Fruit fly (Drosophila melanogaster) whole organism, embryonic: ENCODE data around the gene mRpS33.

Experiments used
- Ada2b ChIP-seq: fragments of 200-800 bp; sonication (Bioruptor generic); IDR thresholded peaks from 2 replicates; pipeline ENCODE4 v1.3.6; 2022; ENCODE audit warnings: missing biosample characterization, missing genetic modification characterization
- Bgb ChIP-seq: fragments of 200-800 bp; sonication (Bioruptor generic); IDR thresholded peaks from 2 replicates; pipeline ENCODE4 v1.3.6; 2022; ENCODE audit warnings: missing biosample characterization, missing genetic modification characterization; ENCODE audit not compliant: partially characterized antibody
- Blimp-1 ChIP-seq: fragments of 200-800 bp; sonication (Bioruptor generic); optimal IDR thresholded peaks from 3 replicates; lab custom pipeline; 2018; ENCODE audit warnings: missing biosample characterization, missing genetic modification characterization, mild to moderate bottlenecking, moderate library complexity, missing genetic modification reagents
- CG12071 ChIP-seq: fragments of 200-800 bp; sonication (Bioruptor generic); optimal IDR thresholded peaks from 3 replicates; lab custom pipeline; 2018; ENCODE audit warnings: missing biosample characterization, mild to moderate bottlenecking, missing genetic modification characterization
- CG12104 ChIP-seq: fragments of 200-800 bp; sonication (Bioruptor generic); optimal IDR thresholded peaks from 3 replicates; lab custom pipeline; 2016; ENCODE audit warnings: missing biosample characterization, missing genetic modification characterization
- CG12769 ChIP-seq: fragments of 200-800 bp; sonication (Bioruptor generic); optimal IDR thresholded peaks from 2 replicates; lab custom pipeline; 2019; ENCODE audit warnings: missing biosample characterization, mild to moderate bottlenecking, missing genetic modification characterization, moderate library complexity
- CG13894 ChIP-seq: fragments of 200-800 bp; sonication (Bioruptor generic); optimal IDR thresholded peaks from 3 replicates; lab custom pipeline; 2018; ENCODE audit warnings: missing biosample characterization, mild to moderate bottlenecking, missing genetic modification characterization, moderate library complexity
- CG16813 ChIP-seq: fragments of 200-800 bp; sonication (Bioruptor generic); IDR thresholded peaks from 3 replicates; pipeline ENCODE4 v1.3.6; 2022; ENCODE audit warnings: missing biosample characterization, missing genetic modification characterization; ENCODE audit not compliant: partially characterized antibody
- CG17359 ChIP-seq: fragments of 200-800 bp; sonication (Bioruptor generic); optimal IDR thresholded peaks from 3 replicates; lab custom pipeline; 2018; ENCODE audit warnings: missing biosample characterization, mild to moderate bottlenecking, missing genetic modification characterization, moderate library complexity
- CG17829 ChIP-seq: fragments of 200-800 bp; optimal IDR thresholded peaks from 2 replicates; lab custom pipeline; 2019; ENCODE audit warnings: missing biosample characterization, mild to moderate bottlenecking, missing genetic modification characterization, moderate library complexity
- CG18262 ChIP-seq: fragments of 200-800 bp; optimal IDR thresholded peaks from 3 replicates; lab custom pipeline; 2019; ENCODE audit warnings: missing biosample characterization, mild to moderate bottlenecking, missing genetic modification characterization, moderate library complexity
- CG18619 ChIP-seq: fragments of 200-800 bp; sonication (Bioruptor generic); optimal IDR thresholded peaks from 3 replicates; lab custom pipeline; 2017; ENCODE audit warnings: missing biosample characterization, mild to moderate bottlenecking, missing genetic modification characterization
- CG2202 ChIP-seq: fragments of 200-800 bp; sonication (Bioruptor generic); optimal IDR thresholded peaks from 2 replicates; lab custom pipeline; 2018; ENCODE audit warnings: missing biosample characterization, mild to moderate bottlenecking, missing genetic modification characterization
- CG2712 ChIP-seq: fragments of 200-800 bp; optimal IDR thresholded peaks from 3 replicates; lab custom pipeline; 2019; ENCODE audit warnings: missing biosample characterization, mild to moderate bottlenecking, missing genetic modification characterization, moderate library complexity
- CG31441 ChIP-seq: fragments of 200-800 bp; sonication (Bioruptor generic); IDR thresholded peaks from 2 replicates; pipeline ENCODE4 v1.3.6; 2022; ENCODE audit warnings: missing biosample characterization, missing genetic modification characterization
- CG6175 ChIP-seq: fragments of 200-800 bp; sonication (Bioruptor generic); IDR thresholded peaks from 3 replicates; pipeline ENCODE4 v1.3.6; 2022; ENCODE audit warnings: missing biosample characterization, missing genetic modification characterization
- CG6654 ChIP-seq: fragments of 200-800 bp; sonication (Bioruptor generic); optimal IDR thresholded peaks from 2 replicates; lab custom pipeline; 2017; ENCODE audit warnings: missing biosample characterization, mild to moderate bottlenecking, missing genetic modification characterization
- CG8765 ChIP-seq: fragments of 200-800 bp; sonication (Bioruptor generic); IDR thresholded peaks from 2 replicates; pipeline ENCODE4 v1.3.6; 2022; ENCODE audit warnings: missing biosample characterization, missing genetic modification characterization
- CHES-1-like ChIP-seq: fragments of 200-800 bp; sonication (Bioruptor generic); optimal IDR thresholded peaks from 2 replicates; lab custom pipeline; 2016; ENCODE audit warnings: missing biosample characterization, missing genetic modification characterization
- Chrac-16 ChIP-seq: fragments of 200-800 bp; sonication (Bioruptor generic); optimal IDR thresholded peaks from 3 replicates; lab custom pipeline; 2016; ENCODE audit warnings: missing biosample characterization, missing genetic modification characterization
- ERR ChIP-seq: fragments of 200-800 bp; sonication (Bioruptor generic); optimal IDR thresholded peaks from 2 replicates; lab custom pipeline; 2016; ENCODE audit warnings: missing biosample characterization, missing genetic modification characterization
- Ets97D ChIP-seq: fragments of 200-800 bp; sonication (Bioruptor generic); optimal IDR thresholded peaks from 3 replicates; lab custom pipeline; 2016; ENCODE audit warnings: missing biosample characterization, missing genetic modification characterization
- Hr39 ChIP-seq: fragments of >200 bp; optimal IDR thresholded peaks from 2 replicates; lab custom pipeline; 2017
- Jarid2 ChIP-seq: fragments of 200-800 bp; sonication (Bioruptor generic); optimal IDR thresholded peaks from 3 replicates; lab custom pipeline; 2017; ENCODE audit warnings: mild to moderate bottlenecking, missing biosample characterization, missing genetic modification reagents, missing genetic modification characterization
- Nf-YA ChIP-seq: fragments of 200-800 bp; sonication (Bioruptor generic); IDR thresholded peaks from 2 replicates; pipeline ENCODE4 v1.3.6; 2022; ENCODE audit warnings: missing biosample characterization, missing genetic modification characterization
- Spps ChIP-seq: fragments of 200-800 bp; sonication (Bioruptor generic); optimal IDR thresholded peaks from 2 replicates; lab custom pipeline; 2018; ENCODE audit warnings: missing biosample characterization, mild to moderate bottlenecking, missing genetic modification characterization
- abd-A ChIP-seq: fragments of 200-800 bp; sonication (Bioruptor generic); optimal IDR thresholded peaks from 3 replicates; lab custom pipeline; 2019; ENCODE audit warnings: missing biosample characterization, mild to moderate bottlenecking, missing genetic modification characterization, moderate library complexity
- btn ChIP-seq: fragments of 200-800 bp; sonication (Bioruptor generic); optimal IDR thresholded peaks from 2 replicates; lab custom pipeline; 2016; ENCODE audit warnings: missing biosample characterization, missing genetic modification characterization
- corto ChIP-seq: fragments of 200-800 bp; sonication (Bioruptor generic); optimal IDR thresholded peaks from 2 replicates; lab custom pipeline; 2016; ENCODE audit warnings: missing biosample characterization, mild to moderate bottlenecking, missing genetic modification characterization, moderate library complexity
- dimm ChIP-seq: fragments of 200-800 bp; sonication (Bioruptor generic); IDR thresholded peaks from 2 replicates; pipeline ENCODE4 v1.3.6; 2022; ENCODE audit warnings: missing biosample characterization, missing genetic modification characterization
- dm ChIP-seq: fragments of 200-800 bp; sonication (Bioruptor generic); optimal IDR thresholded peaks from 3 replicates; lab custom pipeline; 2016; ENCODE audit warnings: missing biosample characterization, missing genetic modification characterization
- exex ChIP-seq: fragments of 200-800 bp; sonication (Bioruptor generic); optimal IDR thresholded peaks from 4 replicates; lab custom pipeline; 2018; ENCODE audit warnings: missing biosample characterization, mild to moderate bottlenecking, missing genetic modification characterization, moderate library complexity
- gsb ChIP-seq: fragments of 200-800 bp; sonication (Bioruptor generic); IDR thresholded peaks from 2 replicates; pipeline ENCODE4 v1.3.6; 2022; ENCODE audit warnings: missing biosample characterization, missing genetic modification characterization
- gsb-n ChIP-seq: fragments of 200-800 bp; sonication (Bioruptor generic); optimal IDR thresholded peaks from 3 replicates; lab custom pipeline; 2018; ENCODE audit warnings: missing biosample characterization, mild to moderate bottlenecking, missing genetic modification characterization
- hbn ChIP-seq: fragments of 200-800 bp; sonication (Bioruptor generic); IDR thresholded peaks from 2 replicates; pipeline ENCODE4 v1.3.6; 2022; ENCODE audit warnings: missing biosample characterization, missing genetic modification characterization; ENCODE audit not compliant: partially characterized antibody
- klu ChIP-seq: fragments of 200-800 bp; sonication (Bioruptor generic); IDR thresholded peaks from 2 replicates; pipeline ENCODE4 v1.3.6; 2022; ENCODE audit warnings: missing biosample characterization, missing genetic modification characterization
- knrl ChIP-seq: fragments of 200-800 bp; sonication (Bioruptor generic); IDR thresholded peaks from 3 replicates; pipeline ENCODE4 v1.3.6; 2022; ENCODE audit warnings: missing biosample characterization, missing genetic modification characterization; ENCODE audit not compliant: partially characterized antibody
- lbe ChIP-seq: fragments of 200-800 bp; sonication (Bioruptor generic); optimal IDR thresholded peaks from 2 replicates; lab custom pipeline; 2016; ENCODE audit warnings: missing biosample characterization, mild to moderate bottlenecking, missing genetic modification characterization
- lilli ChIP-seq: fragments of 200-800 bp; sonication (Bioruptor generic); optimal IDR thresholded peaks from 3 replicates; lab custom pipeline; 2016; ENCODE audit warnings: missing biosample characterization, missing genetic modification characterization
- pfk ChIP-seq: fragments of 200-800 bp; sonication (Bioruptor generic); optimal IDR thresholded peaks from 2 replicates; lab custom pipeline; 2018; ENCODE audit warnings: missing biosample characterization, mild to moderate bottlenecking, missing genetic modification characterization, moderate library complexity
- psq ChIP-seq: fragments of 200-800 bp; sonication (Bioruptor generic); optimal IDR thresholded peaks from 2 replicates; lab custom pipeline; 2017; ENCODE audit warnings: missing biosample characterization, missing genetic modification characterization
- pzg ChIP-seq: fragments of 200-800 bp; sonication (Bioruptor generic); optimal IDR thresholded peaks from 3 replicates; lab custom pipeline; 2018; ENCODE audit warnings: missing biosample characterization, mild to moderate bottlenecking, missing genetic modification characterization, moderate library complexity
- run ChIP-seq: fragments of 200-800 bp; sonication (Bioruptor generic); optimal IDR thresholded peaks from 3 replicates; lab custom pipeline; 2018; ENCODE audit warnings: missing biosample characterization, mild to moderate bottlenecking, missing genetic modification characterization
- seq ChIP-seq: fragments of 200-800 bp; sonication (Bioruptor generic); IDR thresholded peaks from 2 replicates; pipeline ENCODE4 v1.3.6; 2022; ENCODE audit warnings: missing biosample characterization, missing genetic modification characterization
- sisA ChIP-seq: fragments of 200-800 bp; sonication (Bioruptor generic); IDR thresholded peaks from 2 replicates; pipeline ENCODE4 v1.3.6; 2022; ENCODE audit warnings: missing biosample characterization, missing genetic modification characterization
- so ChIP-seq: fragments of 200-800 bp; sonication (Bioruptor generic); IDR thresholded peaks from 3 replicates; pipeline ENCODE4 v1.3.6; 2022; ENCODE audit warnings: missing biosample characterization, missing genetic modification characterization
- sr ChIP-seq: fragments of 200-800 bp; sonication (Bioruptor generic); IDR thresholded peaks from 3 replicates; pipeline ENCODE4 v1.3.6; 2022; ENCODE audit warnings: missing biosample characterization, missing genetic modification characterization
- trh ChIP-seq: fragments of 200-800 bp; sonication (Bioruptor generic); optimal IDR thresholded peaks from 2 replicates; lab custom pipeline; 2016; ENCODE audit warnings: missing biosample characterization, missing genetic modification characterization
- usp ChIP-seq: fragments of >200 bp; optimal IDR thresholded peaks from 2 replicates; lab custom pipeline; 2017; ENCODE audit warnings: missing biosample characterization, missing genetic modification characterization
- zfh1 ChIP-seq: fragments of 200-800 bp; sonication (Bioruptor generic); IDR thresholded peaks from 3 replicates; pipeline ENCODE4 v1.3.6; 2022; ENCODE audit warnings: missing biosample characterization, missing genetic modification characterization

mRpS33 gene

dm6 chr3R:16449187-16449973 is 13.0 kb upstream of the mRpS33 start (continued):
- no peak for TF ChIP-seq abd-A
- peak; percentile 82 for TF ChIP-seq dm
- peak; percentile 89 for TF ChIP-seq lilli (GFP tag; lab: Kevin White, UChicago)
- peak; percentile 77 for TF ChIP-seq run (tag; lab: Kevin White, UChicago)
- peak; percentile 77 for TF ChIP-seq klu (GFP tag; lab: Robert Waterston, UW)
- peak; percentile 91 for TF ChIP-seq Nf-YA (GFP tag; lab: Robert Waterston, UW)
- TF ChIP-seq CG16813 (GFP tag; lab: Robert Waterston, UW), result peak; percentile 82
- TF ChIP-seq Chrac-16, result peak; percentile 94
- no peak for TF ChIP-seq Hr39 (lab: Kevin White, UChicago)
- TF ChIP-seq CG13894 (tag; lab: Kevin White, UChicago), result peak; percentile 21
- peak; percentile 74 for TF ChIP-seq Ets97D (GFP tag; lab: Kevin White, UChicago)
- peak; percentile 94 for TF ChIP-seq Ada2b (GFP tag; lab: Robert Waterston, UW)
- TF ChIP-seq sr (GFP tag; lab: Robert Waterston, UW), result peak; percentile 83
- peak; percentile 97 for TF ChIP-seq CG17829 (tag; lab: Kevin White, UChicago)
- TF ChIP-seq hbn (GFP tag; lab: Robert Waterston, UW), result no peak
- TF ChIP-seq CG6175 (GFP tag; lab: Robert Waterston, UW), result peak; percentile 68; the same call in 2 of the 3 replicates
- peak; percentile 93 for TF ChIP-seq btn (GFP tag; lab: Kevin White, UChicago)
- peak; percentile 93 for TF ChIP-seq CG31441 (GFP tag; lab: Robert Waterston, UW)
- peak; percentile 93 for TF ChIP-seq gsb-n (tag; lab: Kevin White, UChicago)
- TF ChIP-seq gsb (GFP tag; lab: Robert Waterston, UW), result peak; percentile 75
- TF ChIP-seq CG18262 (tag; lab: Kevin White, UChicago), result peak; percentile 97
- no peak for TF ChIP-seq corto (GFP tag; lab: Kevin White, UChicago)
- peak; percentile 75 for TF ChIP-seq psq (GFP tag; lab: Kevin White, UChicago)
- peak; percentile 84 for TF ChIP-seq trh (GFP tag; lab: Kevin White, UChicago)
- TF ChIP-seq CG12769, result peak; percentile 78
- TF ChIP-seq CG18619, result peak; percentile 89
- TF ChIP-seq so, result peak; percentile 85
- peak; percentile 72 for TF ChIP-seq seq
- no peak for TF ChIP-seq usp (GFP tag; lab: Kevin White, UChicago)
- TF ChIP-seq CG6654 (GFP tag; lab: Kevin White, UChicago), result peak; percentile 89
- no peak for TF ChIP-seq lbe (GFP tag; lab: Kevin White, UChicago)
- peak; percentile 93 for TF ChIP-seq CG8765 (GFP tag; lab: Robert Waterston, UW)
- TF ChIP-seq CG2202 (tag; lab: Kevin White, UChicago), result peak; percentile 89
- TF ChIP-seq Jarid2 (GFP tag; lab: Kevin White, UChicago), result peak; percentile 70
- peak; percentile 97 for TF ChIP-seq CG17359 (tag; lab: Kevin White, UChicago)
- peak; percentile 88 for TF ChIP-seq CG12104
- TF ChIP-seq CG2712 (tag; lab: Kevin White, UChicago), result peak; percentile 96
- peak; percentile 68 for TF ChIP-seq Bgb (GFP tag; lab: Robert Waterston, UW)
- TF ChIP-seq CHES-1-like (GFP tag; lab: Kevin White, UChicago), result peak; percentile 87
- TF ChIP-seq exex, result peak; percentile 13
- peak; percentile 83 for TF ChIP-seq ERR (GFP tag; lab: Kevin White, UChicago)
- no peak for TF ChIP-seq pfk
- TF ChIP-seq dimm (GFP tag; lab: Robert Waterston, UW), result peak; percentile 86
- TF ChIP-seq sisA (GFP tag; lab: Robert Waterston, UW), result peak; percentile 98
- TF ChIP-seq Spps, result peak; percentile 94
- peak; percentile 96 for TF ChIP-seq Blimp-1 (GFP tag; lab: Kevin White, UChicago)
- peak; percentile 87 for TF ChIP-seq CG12071 (GFP tag; lab: Kevin White, UChicago)
- TF ChIP-seq pzg, result no peak
- TF ChIP-seq zfh1 (GFP tag; lab: Robert Waterston, UW), result peak; percentile 99
- TF ChIP-seq knrl, result peak; percentile 68; the same call in 2 of the 3 replicates
